Fruit fly (Drosophila melanogaster) whole organism, embryonic: Measurements from ENCODE around the gene CG14696.
A peak's percentile ranks its signal among the peaks of the same experiment; 100 is the strongest.

Experiments
- Adf1 ChIP-seq: fragments of 200-800 bp; sonication (Bioruptor generic); IDR thresholded peaks from 2 replicates; pipeline ENCODE4 v1.3.6; 2022; ENCODE audit warnings: missing biosample characterization, missing genetic modification characterization
- Asciz ChIP-seq: fragments of 200-800 bp; sonication (Bioruptor generic); optimal IDR thresholded peaks from 2 replicates; lab custom pipeline; 2017; ENCODE audit warnings: missing biosample characterization, mild to moderate bottlenecking, missing genetic modification characterization, missing genetic modification reagents
- CG1024 ChIP-seq: fragments of 200-800 bp; sonication (Bioruptor generic); IDR thresholded peaks from 2 replicates; pipeline ENCODE4 v1.3.6; 2022; ENCODE audit warnings: missing biosample characterization, missing genetic modification characterization
- CG10321 ChIP-seq: fragments of 200-800 bp; sonication (Bioruptor generic); IDR thresholded peaks from 2 replicates; pipeline ENCODE4 v1.3.6; 2022; ENCODE audit warnings: missing biosample characterization, missing genetic modification characterization
- CG10979 ChIP-seq: fragments of 200-800 bp; sonication (Bioruptor generic); optimal IDR thresholded peaks from 2 replicates; lab custom pipeline; 2018; ENCODE audit warnings: missing biosample characterization, mild to moderate bottlenecking, missing genetic modification characterization, moderate library complexity
- CG13287 ChIP-seq: fragments of 200-800 bp; sonication (Bioruptor generic); IDR thresholded peaks from 2 replicates; pipeline ENCODE4 v1.3.6; 2022; ENCODE audit warnings: missing biosample characterization, missing genetic modification characterization; ENCODE audit not compliant: partially characterized antibody
- CG14014 ChIP-seq: fragments of 200-800 bp; sonication (Bioruptor generic); IDR thresholded peaks from 2 replicates; pipeline ENCODE4 v1.3.6; 2022; ENCODE audit warnings: missing biosample characterization, missing genetic modification characterization
- CG16813 ChIP-seq: fragments of 200-800 bp; sonication (Bioruptor generic); IDR thresholded peaks from 3 replicates; pipeline ENCODE4 v1.3.6; 2022; ENCODE audit warnings: missing biosample characterization, missing genetic modification characterization; ENCODE audit not compliant: partially characterized antibody
- CG3838 ChIP-seq: fragments of 200-800 bp; sonication (Bioruptor generic); optimal IDR thresholded peaks from 3 replicates; lab custom pipeline; 2016; ENCODE audit warnings: missing biosample characterization, missing genetic modification characterization
- CG6254 ChIP-seq: fragments of 200-800 bp; sonication (Bioruptor generic); optimal IDR thresholded peaks from 3 replicates; lab custom pipeline; 2017; ENCODE audit warnings: mild to moderate bottlenecking, missing biosample characterization, missing genetic modification reagents, missing genetic modification characterization
- CG6654 ChIP-seq: fragments of 200-800 bp; sonication (Bioruptor generic); optimal IDR thresholded peaks from 2 replicates; lab custom pipeline; 2017; ENCODE audit warnings: missing biosample characterization, mild to moderate bottlenecking, missing genetic modification characterization
- CG6813 ChIP-seq: fragments of 200-800 bp; sonication (Bioruptor generic); optimal IDR thresholded peaks from 2 replicates; lab custom pipeline; 2017; ENCODE audit warnings: missing biosample characterization, missing genetic modification characterization, mild to moderate bottlenecking, moderate library complexity, missing genetic modification reagents
- CG6854 ChIP-seq: fragments of 200-800 bp; sonication (Bioruptor generic); optimal IDR thresholded peaks from 3 replicates; lab custom pipeline; 2017; ENCODE audit warnings: missing biosample characterization, mild to moderate bottlenecking, missing genetic modification characterization
- CG7556 ChIP-seq: fragments of 200-800 bp; sonication (Bioruptor generic); optimal IDR thresholded peaks from 2 replicates; lab custom pipeline; 2017; ENCODE audit warnings: missing biosample characterization, mild to moderate bottlenecking, missing genetic modification characterization
- CG7928 ChIP-seq: fragments of 200-800 bp; sonication (Bioruptor generic); optimal IDR thresholded peaks from 2 replicates; lab custom pipeline; 2017; ENCODE audit warnings: missing biosample characterization, mild to moderate bottlenecking, missing genetic modification characterization
- CHES-1-like ChIP-seq: fragments of 200-800 bp; sonication (Bioruptor generic); optimal IDR thresholded peaks from 2 replicates; lab custom pipeline; 2016; ENCODE audit warnings: missing biosample characterization, missing genetic modification characterization
- Dp ChIP-seq: fragments of 200-800 bp; sonication (Bioruptor generic); optimal IDR thresholded peaks from 2 replicates; lab custom pipeline; 2018; ENCODE audit warnings: missing biosample characterization, mild to moderate bottlenecking, missing genetic modification characterization, moderate library complexity
- E2f1 ChIP-seq: fragments of 200-800 bp; sonication (Bioruptor generic); IDR thresholded peaks from 2 replicates; pipeline ENCODE4 v1.3.6; 2022; ENCODE audit warnings: missing biosample characterization, missing genetic modification characterization
- Gsc ChIP-seq: fragments of 200-800 bp; sonication (Bioruptor generic); IDR thresholded peaks from 2 replicates; pipeline ENCODE4 v1.3.6; 2022; ENCODE audit warnings: missing biosample characterization, missing genetic modification characterization
- Gug ChIP-seq: fragments of 200-800 bp; sonication (Bioruptor generic); IDR thresholded peaks from 4 replicates; pipeline ENCODE4 v1.3.6; 2022; ENCODE audit warnings: missing biosample characterization, missing genetic modification characterization
- HLHmδ ChIP-seq: fragments of 200-800 bp; sonication (Bioruptor generic); optimal IDR thresholded peaks from 2 replicates; lab custom pipeline; 2018; ENCODE audit warnings: missing biosample characterization, mild to moderate bottlenecking, missing genetic modification characterization, moderate library complexity
- Med ChIP-seq: fragments of 200-800 bp; sonication (Bioruptor generic); peaks from one replicate; lab custom pipeline; 2016; ENCODE audit warnings: missing biosample characterization, missing genetic modification characterization, mild to moderate bottlenecking, inconsistent platforms, moderate library complexity
- Oaz ChIP-seq: fragments of 200-800 bp; sonication (Bioruptor generic); IDR thresholded peaks from 2 replicates; pipeline ENCODE4 v1.3.6; 2022; ENCODE audit warnings: missing biosample characterization, missing genetic modification characterization
- Side ChIP-seq: fragments of 200-800 bp; sonication (Bioruptor generic); optimal IDR thresholded peaks from 2 replicates; lab custom pipeline; 2016; ENCODE audit warnings: missing biosample characterization, missing genetic modification characterization
- Stat92E ChIP-seq, 3 experiments: fragments of >200 bp in 2 of 3; fragments of 200-800 bp in 1 of 3; sonication (Bioruptor generic) in 1 of 3; optimal IDR thresholded peaks; 2 replicates each; lab custom pipeline; 2017 to 2019; ENCODE audit warnings: missing biosample characterization in 3 of 3, missing genetic modification characterization in 3 of 3, mild to moderate bottlenecking in 1 of 3, moderate library complexity in 1 of 3
- ap ChIP-seq: fragments of 200-800 bp; sonication (Bioruptor generic); IDR thresholded peaks from 2 replicates; pipeline ENCODE4 v1.3.6; 2022; ENCODE audit warnings: missing biosample characterization, missing genetic modification characterization
- bab2 ChIP-seq: fragments of 200-800 bp; sonication (Bioruptor generic); optimal IDR thresholded peaks from 2 replicates; lab custom pipeline; 2016; ENCODE audit warnings: missing biosample characterization, missing genetic modification characterization
- cas ChIP-seq: fragments of 200-800 bp; sonication (Bioruptor generic); IDR thresholded peaks from 2 replicates; pipeline ENCODE4 v1.3.6; 2022; ENCODE audit warnings: missing biosample characterization, missing genetic modification characterization
- crol ChIP-seq: fragments of 200-800 bp; sonication (Bioruptor generic); IDR thresholded peaks from 2 replicates; pipeline ENCODE4 v1.3.6; 2022; ENCODE audit warnings: missing biosample characterization, missing genetic modification characterization
- cwo ChIP-seq: fragments of 200-800 bp; sonication (Bioruptor generic); optimal IDR thresholded peaks from 3 replicates; lab custom pipeline; 2017; ENCODE audit warnings: missing biosample characterization, missing genetic modification characterization, mild to moderate bottlenecking, moderate library complexity, missing genetic modification reagents
- en ChIP-seq: fragments of 200-800 bp; sonication (Bioruptor generic); optimal IDR thresholded peaks from 2 replicates; lab custom pipeline; 2016; ENCODE audit warnings: missing biosample characterization, missing genetic modification characterization
- gce ChIP-seq: fragments of 200-800 bp; sonication (Bioruptor generic); IDR thresholded peaks from 3 replicates; pipeline ENCODE4 v1.3.6; 2022; ENCODE audit warnings: missing biosample characterization, missing genetic modification characterization
- gcm2 ChIP-seq: fragments of 200-800 bp; sonication (Bioruptor generic); optimal IDR thresholded peaks from 2 replicates; lab custom pipeline; 2016; ENCODE audit warnings: missing biosample characterization, missing genetic modification characterization
- gsb-n ChIP-seq: fragments of 200-800 bp; sonication (Bioruptor generic); optimal IDR thresholded peaks from 3 replicates; lab custom pipeline; 2018; ENCODE audit warnings: missing biosample characterization, mild to moderate bottlenecking, missing genetic modification characterization
- hkb ChIP-seq, 2 experiments: fragments of 200-800 bp in 1 of 2; fragments of >200 bp in 1 of 2; sonication (Bioruptor generic) in 1 of 2; IDR thresholded peaks in 1 of 2; optimal IDR thresholded peaks in 1 of 2; 2 replicates each; pipeline versions ENCODE4 v1.3.6 to Lab custom; 2017 to 2022; ENCODE audit warnings: missing biosample characterization in 1 of 2, missing genetic modification characterization in 1 of 2
- ind ChIP-seq: fragments of 200-800 bp; sonication (Bioruptor generic); optimal IDR thresholded peaks from 3 replicates; lab custom pipeline; 2016; ENCODE audit warnings: missing biosample characterization, missing genetic modification characterization
- inv ChIP-seq: fragments of 200-800 bp; sonication (Bioruptor generic); IDR thresholded peaks from 2 replicates; pipeline ENCODE4 v1.3.6; 2022; ENCODE audit warnings: missing biosample characterization, missing genetic modification characterization; ENCODE audit not compliant: partially characterized antibody
- jing ChIP-seq: fragments of 200-800 bp; sonication (Bioruptor generic); optimal IDR thresholded peaks from 2 replicates; lab custom pipeline; 2018; ENCODE audit warnings: missing biosample characterization, mild to moderate bottlenecking, missing genetic modification characterization
- lmd ChIP-seq: fragments of 200-800 bp; sonication (Bioruptor generic); IDR thresholded peaks from 2 replicates; pipeline ENCODE4 v1.3.6; 2022; ENCODE audit warnings: missing biosample characterization, missing genetic modification characterization
- lov ChIP-seq, 2 experiments: fragments of 200-800 bp in 1 of 2; fragments of >200 bp in 1 of 2; sonication (Bioruptor generic) in 1 of 2; IDR thresholded peaks in 1 of 2; optimal IDR thresholded peaks in 1 of 2; 2 replicates in 1 of 2; 3 replicates in 1 of 2; pipeline versions ENCODE4 v1.3.6 to Lab custom; 2017 to 2022; ENCODE audit warnings: missing biosample characterization in 1 of 2, missing genetic modification characterization in 1 of 2
- phol ChIP-seq: fragments of 200-800 bp; sonication (Bioruptor generic); optimal IDR thresholded peaks from 3 replicates; lab custom pipeline; 2018; ENCODE audit warnings: missing biosample characterization, mild to moderate bottlenecking, missing genetic modification characterization, moderate library complexity
- schlank ChIP-seq: fragments of 200-800 bp; sonication (Bioruptor generic); optimal IDR thresholded peaks from 2 replicates; lab custom pipeline; 2018; ENCODE audit warnings: missing biosample characterization, mild to moderate bottlenecking, missing genetic modification characterization
- shn ChIP-seq: fragments of 200-800 bp; sonication (Bioruptor generic); optimal IDR thresholded peaks from 3 replicates; lab custom pipeline; 2016; ENCODE audit warnings: missing biosample characterization, missing genetic modification characterization
- slou ChIP-seq: fragments of 200-800 bp; sonication (Bioruptor generic); optimal IDR thresholded peaks from 3 replicates; lab custom pipeline; 2016; ENCODE audit warnings: missing biosample characterization, missing genetic modification characterization
- tll ChIP-seq, 2 experiments: fragments of 200-800 bp in 1 of 2; fragments of >200 bp in 1 of 2; sonication (Bioruptor generic) in 1 of 2; optimal IDR thresholded peaks; 2 replicates each; lab custom pipeline; 2017 to 2019; ENCODE audit warnings: missing biosample characterization in 2 of 2, missing genetic modification characterization in 2 of 2, mild to moderate bottlenecking in 1 of 2, moderate library complexity in 1 of 2
- tup ChIP-seq: fragments of 200-800 bp; sonication (Bioruptor generic); optimal IDR thresholded peaks from 2 replicates; lab custom pipeline; 2016; ENCODE audit warnings: missing biosample characterization, mild to moderate bottlenecking, missing genetic modification characterization, moderate library complexity

Gene CG14696

dm6 chr3R:10886462-10887315 lies 1.9 kb upstream of the CG14696 start (continued):
- no peak; the same call in none of the 2 replicates for TF ChIP-seq E2f1 (GFP tag; lab: Robert Waterston, UW)
- peak; percentile 84 for TF ChIP-seq bab2 (GFP tag; lab: Kevin White, UChicago)
- no peak; the same call in 1 of the 2 replicates for TF ChIP-seq CG10321 (GFP tag; lab: Robert Waterston, UW)
- TF ChIP-seq CG16813: no peak
- TF ChIP-seq lmd (GFP tag; lab: Robert Waterston, UW): peak; percentile 91
- no peak for TF ChIP-seq lov (optimal IDR thresholded peaks at IDR 0.05; lab: Kevin White, UChicago)
- peak; percentile 67; the same call in 1 of the 3 replicates for TF ChIP-seq lov (GFP tag; IDR thresholded peaks at IDR 0.05; lab: Robert Waterston, UW)
- peak; percentile 77 for TF ChIP-seq ap (GFP tag; lab: Robert Waterston, UW)
- peak; percentile 87 for TF ChIP-seq CG14014
- TF ChIP-seq tup: peak; percentile 69
- TF ChIP-seq phol (tag; lab: Kevin White, UChicago): peak; percentile 84
- TF ChIP-seq gsb-n (tag; lab: Kevin White, UChicago): peak; percentile 89
- peak; percentile 56; the same call in 2 of the 3 replicates for TF ChIP-seq gce (GFP tag; lab: Robert Waterston, UW)
- TF ChIP-seq Side: peak; percentile 91
- TF ChIP-seq CG7556 (GFP tag; lab: Kevin White, UChicago): peak; percentile 95
- TF ChIP-seq CG7928: peak; percentile 56
- TF ChIP-seq cwo (GFP tag; lab: Kevin White, UChicago): peak; percentile 91
- TF ChIP-seq HLHmδ (GFP tag; lab: Kevin White, UChicago): no peak
- TF ChIP-seq Oaz: peak; percentile 79
- peak; percentile 74 for TF ChIP-seq schlank (tag; lab: Kevin White, UChicago)
- TF ChIP-seq CG1024 (GFP tag; lab: Robert Waterston, UW): 0 out of 2 replicates have a peak, but pooled peaks have one; percentile 29
- peak; percentile 65 for TF ChIP-seq CG3838 (GFP tag; lab: Kevin White, UChicago)
- peak; percentile 42; the same call in 3 of the 4 replicates for TF ChIP-seq Gug
- peak; percentile 97 for TF ChIP-seq Med
- TF ChIP-seq crol (GFP tag; lab: Robert Waterston, UW): peak; percentile 92
- TF ChIP-seq Asciz (GFP tag; lab: Kevin White, UChicago): peak; percentile 81
- peak; percentile 74 for TF ChIP-seq en (GFP tag; lab: Kevin White, UChicago)
- peak; percentile 77 for TF ChIP-seq ind
- TF ChIP-seq Gsc (GFP tag; lab: Robert Waterston, UW): peak; percentile 51; the same call in 1 of the 2 replicates
- no peak for TF ChIP-seq tll (GFP tag; optimal IDR thresholded peaks at IDR 0.05; lab: Kevin White, UChicago)
- TF ChIP-seq CHES-1-like: peak; percentile 83
- peak; percentile 74 for TF ChIP-seq shn (GFP tag; lab: Kevin White, UChicago)
- no peak for TF ChIP-seq Dp (GFP tag; lab: Kevin White, UChicago)
- TF ChIP-seq CG6813: peak; percentile 91
- peak; percentile 75 for TF ChIP-seq cas (GFP tag; lab: Robert Waterston, UW)
- TF ChIP-seq CG6654 (GFP tag; lab: Kevin White, UChicago): peak; percentile 53
- TF ChIP-seq CG10979 (tag; lab: Kevin White, UChicago): peak; percentile 89
- peak; percentile 55 for TF ChIP-seq jing
- peak; percentile 57; the same call in 1 of the 2 replicates for TF ChIP-seq CG13287 (GFP tag; lab: Robert Waterston, UW)
- TF ChIP-seq hkb (optimal IDR thresholded peaks at IDR 0.05; lab: Kevin White, UChicago): no peak
- peak; percentile 91 for TF ChIP-seq hkb (GFP tag; IDR thresholded peaks at IDR 0.05; lab: Robert Waterston, UW)
- TF ChIP-seq inv (GFP tag; lab: Robert Waterston, UW): no peak; the same call in 1 of the 2 replicates
- peak; percentile 74 for TF ChIP-seq CG6254 (GFP tag; lab: Kevin White, UChicago)
- TF ChIP-seq CG6854 (GFP tag; lab: Kevin White, UChicago): peak; percentile 92
- peak; percentile 87 for TF ChIP-seq slou
- peak; percentile 74 for TF ChIP-seq Adf1 (GFP tag; lab: Robert Waterston, UW)
- peak; percentile 48 for TF ChIP-seq gcm2 (GFP tag; lab: Kevin White, UChicago)
- TF ChIP-seq Stat92E (GFP tag; optimal IDR thresholded peaks at IDR 0.05; lab: Kevin White, UChicago): peak in 1 of 3 experiments; percentile 74
